Fruit fly (Drosophila melanogaster) whole organism, adult: ENCODE data around the gene CG1571.

Source experiments
- CG11617 ChIP-seq: fragments of 200-800 bp; sonication (Bioruptor generic); optimal IDR thresholded peaks from 2 replicates; lab custom pipeline; 2017; ENCODE audit warnings: mild to moderate bottlenecking, missing biosample characterization, missing genetic modification reagents, missing genetic modification characterization
- CG12768 ChIP-seq: fragments of 200-800 bp; sonication (Bioruptor generic); optimal IDR thresholded peaks from 2 replicates; lab custom pipeline; 2017; ENCODE audit warnings: missing biosample characterization, missing genetic modification characterization, mild to moderate bottlenecking, moderate library complexity, missing genetic modification reagents
- CG14711 ChIP-seq: fragments of 200-800 bp; sonication (Bioruptor generic); optimal IDR thresholded peaks from 2 replicates; lab custom pipeline; 2018; ENCODE audit warnings: missing biosample characterization, mild to moderate bottlenecking, missing genetic modification characterization, moderate library complexity
- CG1620 ChIP-seq: fragments of 200-800 bp; sonication (Bioruptor generic); optimal IDR thresholded peaks from 2 replicates; lab custom pipeline; 2016; ENCODE audit warnings: missing biosample characterization, missing genetic modification characterization
- CG33017 ChIP-seq: fragments of 200-800 bp; sonication (Bioruptor generic); optimal IDR thresholded peaks from 2 replicates; lab custom pipeline; 2018; ENCODE audit warnings: missing biosample characterization, mild to moderate bottlenecking, missing genetic modification characterization, moderate library complexity
- CG5204 ChIP-seq: fragments of 200-800 bp; sonication (Bioruptor generic); optimal IDR thresholded peaks from 2 replicates; lab custom pipeline; 2016; ENCODE audit warnings: missing biosample characterization, missing genetic modification characterization
- CG7045 ChIP-seq: fragments of 200-800 bp; sonication (Bioruptor generic); optimal IDR thresholded peaks from 2 replicates; lab custom pipeline; 2017; ENCODE audit warnings: missing biosample characterization, mild to moderate bottlenecking, missing genetic modification characterization
- CG7101 ChIP-seq: fragments of 200-800 bp; sonication (Bioruptor generic); optimal IDR thresholded peaks from 2 replicates; lab custom pipeline; 2018; ENCODE audit warnings: missing biosample characterization, mild to moderate bottlenecking, missing genetic modification characterization, moderate library complexity
- Clk ChIP-seq: fragments of 200-800 bp; sonication (Bioruptor generic); optimal IDR thresholded peaks from 2 replicates; lab custom pipeline; 2017; ENCODE audit warnings: missing biosample characterization, missing genetic modification characterization
- Crg-1 ChIP-seq: fragments of 200-800 bp; sonication (Bioruptor generic); optimal IDR thresholded peaks from 2 replicates; lab custom pipeline; 2016; ENCODE audit warnings: missing biosample characterization, missing genetic modification characterization
- Hr96 ChIP-seq: fragments of 200-800 bp; sonication (Bioruptor generic); optimal IDR thresholded peaks from 2 replicates; lab custom pipeline; 2016; ENCODE audit warnings: missing biosample characterization, missing genetic modification characterization
- Mnt ChIP-seq: fragments of 200-800 bp; sonication (Bioruptor generic); optimal IDR thresholded peaks from 2 replicates; lab custom pipeline; 2016; ENCODE audit warnings: missing biosample characterization, mild to moderate bottlenecking, missing genetic modification characterization
- bab1 ChIP-seq: fragments of 200-800 bp; sonication (Bioruptor generic); optimal IDR thresholded peaks from 3 replicates; lab custom pipeline; 2019; ENCODE audit warnings: missing biosample characterization, mild to moderate bottlenecking, missing genetic modification characterization, moderate library complexity
- cic ChIP-seq: fragments of 200-800 bp; sonication (Bioruptor generic); optimal IDR thresholded peaks from 2 replicates; lab custom pipeline; 2017; ENCODE audit warnings: missing biosample characterization, mild to moderate bottlenecking, missing genetic modification characterization, moderate library complexity
- cnc ChIP-seq, 2 experiments: fragments of >200 bp; optimal IDR thresholded peaks; 2 replicates each; lab custom pipeline; 2017
- kay ChIP-seq: fragments of 200-800 bp; sonication (Bioruptor generic); peaks from one replicate; lab custom pipeline; 2016; ENCODE audit warnings: missing biosample characterization, missing genetic modification characterization, borderline replicate concordance
- ovo ChIP-seq: fragments of 200-800 bp; sonication (Bioruptor generic); optimal IDR thresholded peaks from 2 replicates; lab custom pipeline; 2016; ENCODE audit warnings: missing biosample characterization, missing genetic modification characterization
- pad ChIP-seq: fragments of 200-800 bp; sonication (Bioruptor generic); optimal IDR thresholded peaks from 3 replicates; lab custom pipeline; 2017; ENCODE audit warnings: missing biosample characterization, missing genetic modification characterization, mild to moderate bottlenecking, moderate library complexity, missing genetic modification reagents
- tj ChIP-seq: fragments of 200-800 bp; sonication (Bioruptor generic); optimal IDR thresholded peaks from 3 replicates; lab custom pipeline; 2017; ENCODE audit warnings: missing biosample characterization, mild to moderate bottlenecking, missing genetic modification characterization, moderate library complexity
- toe ChIP-seq: fragments of 200-800 bp; sonication (Bioruptor generic); optimal IDR thresholded peaks from 2 replicates; lab custom pipeline; 2016; ENCODE audit warnings: missing biosample characterization, missing genetic modification characterization

Gene CG1571

dm6 chrX:8081427-8082185 lies 5.9 kb downstream of the CG1571 start, which contains the start of gene Ldsdh1:
TSS of gene Ldsdh1 (minus strand) at chrX:8081605.
- TF ChIP-seq CG5204 (GFP tag; lab: Kevin White, UChicago) (no peak), bab1 (no peak), CG7101 (tag; lab: Kevin White, UChicago) (no peak), CG7045 (no peak), CG12768 (GFP tag; lab: Kevin White, UChicago) (no peak), cic (peak; percentile 58), CG33017 (tag; lab: Kevin White, UChicago) (no peak), cnc (optimal IDR thresholded peaks at IDR 0.05; lab: Kevin White, UChicago) (no peak), CG1620 (no peak), Hr96 (no peak), Mnt (GFP tag; lab: Kevin White, UChicago) (no peak), ovo (peak; percentile 41), toe (no peak), Crg-1 (GFP tag; lab: Kevin White, UChicago) (no peak), pad (no peak), kay (GFP tag; lab: Kevin White, UChicago) (peak; percentile 90), CG11617 (GFP tag; lab: Kevin White, UChicago) (no peak), CG14711 (tag; lab: Kevin White, UChicago) (no peak), tj (no peak)

- TF ChIP-seq CG7045 (no peak), Mnt (GFP tag; lab: Kevin White, UChicago) (no peak), CG7101 (tag; lab: Kevin White, UChicago) (no peak), cic (no peak), kay (GFP tag; lab: Kevin White, UChicago) (no peak), ovo (no peak), CG12768 (GFP tag; lab: Kevin White, UChicago) (no peak), bab1 (no peak), tj (no peak), cnc (optimal IDR thresholded peaks at IDR 0.05; lab: Kevin White, UChicago) (no peak), Clk (no peak), CG5204 (GFP tag; lab: Kevin White, UChicago) (no peak), Hr96 (no peak), toe (no peak), pad (no peak), Crg-1 (GFP tag; lab: Kevin White, UChicago) (no peak), CG11617 (GFP tag; lab: Kevin White, UChicago) (no peak), CG1620 (no peak)
These were observed 11.4 kb downstream of the CG1571 start, which contains the start of gene CG2256 for dm6 chrX:8087113-8087512. TSS of gene CG2256 (minus strand) at chrX:8087213.

DNA sequence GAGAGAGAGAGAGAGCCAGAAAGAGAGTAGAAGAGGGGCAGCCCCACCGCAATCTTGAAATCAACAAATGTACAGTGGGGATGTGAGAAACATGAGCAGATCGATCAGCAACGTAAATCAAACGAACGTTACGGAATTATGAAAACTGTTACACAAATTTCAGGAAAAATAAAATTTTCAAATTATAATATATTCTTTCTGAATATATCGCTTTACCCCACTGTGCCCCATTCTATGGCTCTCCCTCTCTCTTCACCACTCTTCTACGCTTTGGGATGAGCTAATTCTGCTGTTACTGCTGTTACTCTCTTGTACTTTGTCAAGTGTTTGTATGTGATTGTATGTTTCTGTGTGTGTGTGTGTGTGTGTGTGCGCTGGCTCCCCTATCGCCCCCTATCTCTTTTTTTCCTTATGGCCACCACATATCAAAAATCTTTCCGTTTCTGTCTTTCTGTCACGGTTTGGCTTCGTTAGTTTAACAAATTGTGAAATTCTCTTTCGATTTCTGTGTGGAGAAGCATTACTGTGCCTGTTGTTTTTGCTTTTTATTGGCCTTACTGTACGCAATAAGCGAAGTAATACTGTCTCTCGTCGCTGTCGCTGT lies 15.4 kb downstream of the CG1571 start:
- peak; percentile 75 for TF ChIP-seq CG1620
- TF ChIP-seq ovo = no peak
- peak; percentile 72 for TF ChIP-seq CG5204 (GFP tag; lab: Kevin White, UChicago)
- TF ChIP-seq Hr96 = peak; percentile 73
- peak; percentile 80 for TF ChIP-seq CG12768 (GFP tag; lab: Kevin White, UChicago)
- peak; percentile 76 for TF ChIP-seq CG7045
- TF ChIP-seq CG7101 (tag; lab: Kevin White, UChicago) = peak; percentile 93
- TF ChIP-seq bab1 = peak; percentile 90
- TF ChIP-seq CG11617 (GFP tag; lab: Kevin White, UChicago) = peak; percentile 91
- TF ChIP-seq kay (GFP tag; lab: Kevin White, UChicago) = peak; percentile 65
- TF ChIP-seq toe = peak; percentile 62
- TF ChIP-seq CG33017 (tag; lab: Kevin White, UChicago) = peak; percentile 88
- no peak for TF ChIP-seq cnc (optimal IDR thresholded peaks at IDR 0.05; lab: Kevin White, UChicago)
- peak; percentile 74 for TF ChIP-seq Mnt (GFP tag; lab: Kevin White, UChicago)
- TF ChIP-seq pad = peak; percentile 82
- peak; percentile 31 for TF ChIP-seq tj
- peak; percentile 72 for TF ChIP-seq Clk
- peak; percentile 90 for TF ChIP-seq CG14711 (tag; lab: Kevin White, UChicago)
- peak; percentile 77 for TF ChIP-seq Crg-1 (GFP tag; lab: Kevin White, UChicago)
- TF ChIP-seq cic = peak; percentile 27

- TF ChIP-seq Hr96 (peak; percentile 95), CG33017 (tag; lab: Kevin White, UChicago) (peak; percentile 94), Mnt (GFP tag; lab: Kevin White, UChicago) (peak; percentile 88), cic (peak; percentile 76), bab1 (peak; percentile 98), pad (peak; percentile 84), toe (peak; percentile 90), CG12768 (GFP tag; lab: Kevin White, UChicago) (peak; percentile 97), CG14711 (tag; lab: Kevin White, UChicago) (peak; percentile 91), ovo (peak; percentile 95), CG11617 (GFP tag; lab: Kevin White, UChicago) (peak; percentile 98), cnc (optimal IDR thresholded peaks at IDR 0.05; lab: Kevin White, UChicago) (no peak), CG5204 (GFP tag; lab: Kevin White, UChicago) (peak; percentile 91), CG7045 (peak; percentile 95), CG7101 (tag; lab: Kevin White, UChicago) (peak; percentile 97), Crg-1 (GFP tag; lab: Kevin White, UChicago) (peak; percentile 95), tj (peak; percentile 92), CG1620 (peak; percentile 95), kay (GFP tag; lab: Kevin White, UChicago) (no peak), Clk (peak; percentile 88)
These were observed 16.5 kb downstream of the CG1571 start for dm6 chrX:8092075-8092682.
